Worm (Caenorhabditis elegans) whole organism, L4 larva: ENCODE measurements around the gene B0252.11.

Source experiments
- D1046.2 ChIP-seq: fragments of 200-800 bp; sonication (Bioruptor generic); IDR thresholded peaks from 2 replicates; pipeline ENCODE4 v1.3.6; 2022; ENCODE audit warnings: missing genetic modification characterization, missing compliant biosample characterization
- F10B5.3 ChIP-seq: sonication (generic microtip); optimal IDR thresholded peaks from 2 replicates; lab custom pipeline; 2016; ENCODE audit warnings: mild to moderate bottlenecking, missing genetic modification characterization, missing compliant biosample characterization
- F44E2.7 ChIP-seq: fragments of 200-800 bp; sonication (Bioruptor generic); IDR thresholded peaks from 2 replicates; pipeline ENCODE4 v2.1.2; 2022; ENCODE audit warnings: missing genetic modification characterization, missing compliant biosample characterization
- F49E8.2 ChIP-seq: sonication (generic microtip); optimal IDR thresholded peaks from 2 replicates; lab custom pipeline; 2016; ENCODE audit warnings: missing compliant biosample characterization, mild to moderate bottlenecking, missing genetic modification characterization, borderline replicate concordance
- R02D3.7 ChIP-seq: fragments of 150-350 bp; sonication (generic microtip); optimal IDR thresholded peaks from 3 replicates; lab custom pipeline; 2014; ENCODE audit warnings: missing biosample characterization, missing genetic modification characterization
- T26A8.4 ChIP-seq: fragments of 200-800 bp; sonication (Bioruptor generic); IDR thresholded peaks from 2 replicates; pipeline ENCODE4 v1.3.6; 2022; ENCODE audit warnings: missing genetic modification characterization, missing compliant biosample characterization
- Y105C5A.15 ChIP-seq: fragments of 200-800 bp; sonication (Bioruptor generic); IDR thresholded peaks from 2 replicates; pipeline ENCODE4 v1.3.6; 2022; ENCODE audit warnings: missing genetic modification characterization, missing compliant biosample characterization
- Y48G9A.11 ChIP-seq: fragments of 200-800 bp; sonication (Bioruptor generic); IDR thresholded peaks from 2 replicates; pipeline ENCODE4 v1.3.6; 2022; ENCODE audit warnings: missing genetic modification reagents, missing genetic modification characterization, missing compliant biosample characterization
- Y5F2A.4 ChIP-seq: fragments of 200-800 bp; sonication (Bioruptor generic); optimal IDR thresholded peaks from 2 replicates; lab custom pipeline; 2018; ENCODE audit warnings: mild to moderate bottlenecking, missing genetic modification characterization, missing compliant biosample characterization
- Y75B8A.6 ChIP-seq: fragments of 200-800 bp; sonication (Bioruptor generic); IDR thresholded peaks from 2 replicates; pipeline ENCODE4 v1.3.6; 2022; ENCODE audit warnings: missing genetic modification reagents, missing genetic modification characterization, missing compliant biosample characterization
- aha-1 ChIP-seq: fragments of 150-350 bp; peaks from one replicate; lab custom pipeline; 2014; ENCODE audit warnings: missing biosample characterization, missing genetic modification characterization
- aly-2 ChIP-seq: sonication (generic microtip); optimal IDR thresholded peaks from 2 replicates; lab custom pipeline; 2018; ENCODE audit warnings: missing biosample characterization, missing genetic modification characterization
- ama-1 ChIP-seq: fragments of 150-350 bp; optimal IDR thresholded peaks from 2 replicates; lab custom pipeline; 2014; ENCODE audit warnings: inconsistent platforms, mixed read lengths
- arid-1 ChIP-seq: fragments of 200-800 bp; sonication (Bioruptor generic); conservative IDR thresholded peaks from 2 replicates; pipeline ENCODE4 v1.3.6; 2022; ENCODE audit warnings: missing genetic modification reagents, missing genetic modification characterization, missing compliant biosample characterization
- ceh-20 ChIP-seq: fragments of 200-800 bp; sonication (Bioruptor generic); IDR thresholded peaks from 2 replicates; pipeline ENCODE4 v1.3.6; 2022; ENCODE audit warnings: missing genetic modification reagents, missing genetic modification characterization, missing compliant biosample characterization
- ceh-28 ChIP-seq: fragments of 150-350 bp; optimal IDR thresholded peaks from 2 replicates; lab custom pipeline; 2014; ENCODE audit warnings: missing biosample characterization, missing genetic modification reagents, missing genetic modification characterization
- ceh-32 ChIP-seq: sonication (generic microtip); optimal IDR thresholded peaks from 2 replicates; lab custom pipeline; 2016; ENCODE audit warnings: mild to moderate bottlenecking, missing genetic modification characterization, missing compliant biosample characterization; ENCODE audit not compliant: poor library complexity
- ceh-82 ChIP-seq: sonication (generic microtip); optimal IDR thresholded peaks from 2 replicates; lab custom pipeline; 2017; ENCODE audit warnings: missing biosample characterization, missing genetic modification characterization
- daf-16 ChIP-seq, 3 experiments: sonication (generic microtip); optimal IDR thresholded peaks; 2 replicates each; lab custom pipeline; 2016 to 2017; ENCODE audit warnings: missing genetic modification characterization in 3 of 3, missing genetic modification reagents in 3 of 3, mild to moderate bottlenecking in 2 of 3, missing compliant biosample characterization in 2 of 3, missing biosample characterization in 1 of 3, moderate library complexity in 1 of 3
- dmd-6 ChIP-seq: fragments of 200-800 bp; sonication (Bioruptor generic); IDR thresholded peaks from 2 replicates; pipeline ENCODE4 v1.3.6; 2022; ENCODE audit warnings: missing genetic modification reagents, missing genetic modification characterization, missing compliant biosample characterization
- dmd-8 ChIP-seq: fragments of 200-800 bp; sonication (Bioruptor generic); IDR thresholded peaks from 2 replicates; pipeline ENCODE4 v1.3.6; 2022; ENCODE audit warnings: missing genetic modification characterization, missing compliant biosample characterization
- dpl-1 ChIP-seq: fragments of 150-350 bp; optimal IDR thresholded peaks from 2 replicates; lab custom pipeline; 2014; ENCODE audit warnings: missing biosample characterization, missing genetic modification reagents, missing genetic modification characterization
- gei-8 ChIP-seq: fragments of 200-800 bp; sonication (Bioruptor generic); optimal IDR thresholded peaks from 2 replicates; lab custom pipeline; 2018; ENCODE audit warnings: mild to moderate bottlenecking, missing genetic modification characterization, missing compliant biosample characterization
- hlh-30 ChIP-seq: sonication (generic microtip); optimal IDR thresholded peaks from 2 replicates; lab custom pipeline; 2017; ENCODE audit warnings: antibody characterized with exemption, mild to moderate bottlenecking, missing genetic modification characterization, missing compliant biosample characterization; ENCODE audit not compliant: insufficient read depth
- hmg-1.1 ChIP-seq: fragments of 200-800 bp; sonication (Bioruptor generic); IDR thresholded peaks from 2 replicates; pipeline ENCODE4 v1.3.6; 2022; ENCODE audit warnings: missing genetic modification reagents, missing genetic modification characterization, missing compliant biosample characterization
- lin-13 ChIP-seq: fragments of 150-350 bp; optimal IDR thresholded peaks from 2 replicates; lab custom pipeline; 2014; ENCODE audit warnings: missing biosample characterization, missing genetic modification reagents, missing genetic modification characterization
- lsy-2 ChIP-seq, 2 experiments: fragments of 150-350 bp in 1 of 2; sonication (generic microtip) in 1 of 2; optimal IDR thresholded peaks; 2 replicates each; lab custom pipeline; 2014 to 2017; ENCODE audit warnings: missing biosample characterization in 2 of 2, missing genetic modification characterization in 2 of 2
- mxl-2 ChIP-seq: fragments of 200-800 bp; sonication (Bioruptor generic); conservative IDR thresholded peaks from 2 replicates; pipeline ENCODE4 v1.3.6; 2022; ENCODE audit warnings: missing genetic modification reagents, missing genetic modification characterization, missing compliant biosample characterization
- nhr-10 ChIP-seq: fragments of 150-350 bp; optimal IDR thresholded peaks from 2 replicates; lab custom pipeline; 2014; ENCODE audit warnings: missing biosample characterization, missing genetic modification characterization
- nhr-11 ChIP-seq: fragments of 150-350 bp; optimal IDR thresholded peaks from 2 replicates; lab custom pipeline; 2014; ENCODE audit warnings: missing biosample characterization, missing genetic modification characterization
- nhr-111 ChIP-seq: fragments of 200-800 bp; sonication (Bioruptor generic); optimal IDR thresholded peaks from 2 replicates; lab custom pipeline; 2018; ENCODE audit warnings: mild to moderate bottlenecking, missing genetic modification characterization, missing compliant biosample characterization
- nhr-237 ChIP-seq: sonication (generic microtip); optimal IDR thresholded peaks from 2 replicates; lab custom pipeline; 2017; ENCODE audit warnings: missing biosample characterization, missing genetic modification characterization
- nhr-25 ChIP-seq: sonication (generic microtip); optimal IDR thresholded peaks from 2 replicates; lab custom pipeline; 2017; ENCODE audit warnings: missing genetic modification characterization, mild to moderate bottlenecking, missing compliant biosample characterization, antibody characterized with exemption, moderate library complexity, borderline replicate concordance; ENCODE audit not compliant: insufficient read depth
- nhr-28 ChIP-seq: fragments of 150-350 bp; optimal IDR thresholded peaks from 2 replicates; lab custom pipeline; 2014; ENCODE audit warnings: missing biosample characterization, missing genetic modification characterization
- nhr-76 ChIP-seq: fragments of 150-350 bp; optimal IDR thresholded peaks from 2 replicates; lab custom pipeline; 2014; ENCODE audit warnings: missing biosample characterization, missing genetic modification characterization
- nhr-77 ChIP-seq: fragments of 150-350 bp; optimal IDR thresholded peaks from 2 replicates; lab custom pipeline; 2014; ENCODE audit warnings: missing biosample characterization, missing genetic modification characterization
- pha-4 ChIP-seq, 2 experiments: fragments of 150-350 bp in 1 of 2; fragments of 200-800 bp in 1 of 2; sonication (Bioruptor generic) in 1 of 2; IDR thresholded peaks in 1 of 2; optimal IDR thresholded peaks in 1 of 2; 2 replicates each; pipeline versions ENCODE4 v1.3.6 to Lab custom; 2014 to 2022; ENCODE audit warnings: missing genetic modification characterization in 2 of 2, missing genetic modification reagents in 2 of 2, missing biosample characterization in 1 of 2, missing compliant biosample characterization in 1 of 2
- php-3 ChIP-seq: fragments of 200-800 bp; sonication (Bioruptor generic); IDR thresholded peaks from 2 replicates; pipeline ENCODE4 v1.3.6; 2022; ENCODE audit warnings: missing genetic modification reagents, missing genetic modification characterization, missing compliant biosample characterization
- rbr-2 ChIP-seq: sonication (generic microtip); optimal IDR thresholded peaks from 2 replicates; lab custom pipeline; 2016; ENCODE audit warnings: missing genotype, missing genetic modification characterization, missing compliant biosample characterization
- saeg-2 ChIP-seq: fragments of 200-800 bp; sonication (Bioruptor generic); IDR thresholded peaks from 2 replicates; pipeline ENCODE4 v1.3.6; 2022; ENCODE audit warnings: missing genetic modification reagents, missing genetic modification characterization, missing compliant biosample characterization
- set-16 ChIP-seq: fragments of 200-800 bp; sonication (Bioruptor generic); IDR thresholded peaks from 2 replicates; pipeline ENCODE4 v1.3.6; 2022; ENCODE audit warnings: missing genetic modification reagents, missing genetic modification characterization, missing compliant biosample characterization
- snpc-4 ChIP-seq: fragments of 150-350 bp; optimal IDR thresholded peaks from 2 replicates; lab custom pipeline; 2014; ENCODE audit warnings: missing biosample characterization, missing genetic modification characterization
- spr-1 ChIP-seq: sonication (generic microtip); optimal IDR thresholded peaks from 2 replicates; lab custom pipeline; 2016; ENCODE audit warnings: mild to moderate bottlenecking, missing genetic modification characterization, missing compliant biosample characterization
- tra-1 ChIP-seq: fragments of 200-800 bp; sonication (Bioruptor generic); IDR thresholded peaks from 2 replicates; pipeline ENCODE4 v1.3.6; 2022; ENCODE audit warnings: missing genetic modification reagents, missing genetic modification characterization, missing compliant biosample characterization
- unc-130 ChIP-seq: sonication (generic microtip); optimal IDR thresholded peaks from 2 replicates; lab custom pipeline; 2016; ENCODE audit warnings: missing genetic modification reagents, missing genetic modification characterization, missing compliant biosample characterization
- unc-39 ChIP-seq: sonication (generic microtip); optimal IDR thresholded peaks from 2 replicates; lab custom pipeline; 2017; ENCODE audit warnings: missing biosample characterization, missing genetic modification characterization
- vab-7 ChIP-seq: fragments of 200-800 bp; sonication (Bioruptor generic); IDR thresholded peaks from 2 replicates; pipeline ENCODE4 v1.3.6; 2022; ENCODE audit warnings: missing genetic modification reagents, missing genetic modification characterization, missing compliant biosample characterization
- zag-1 ChIP-seq: fragments of 150-350 bp; optimal IDR thresholded peaks from 2 replicates; lab custom pipeline; 2014; ENCODE audit warnings: missing biosample characterization, missing genetic modification characterization
- zfp-2 ChIP-seq: sonication (generic microtip); optimal IDR thresholded peaks from 2 replicates; lab custom pipeline; 2016; ENCODE audit warnings: mild to moderate bottlenecking, missing genetic modification characterization, missing compliant biosample characterization

B0252.11 gene

DNA sequence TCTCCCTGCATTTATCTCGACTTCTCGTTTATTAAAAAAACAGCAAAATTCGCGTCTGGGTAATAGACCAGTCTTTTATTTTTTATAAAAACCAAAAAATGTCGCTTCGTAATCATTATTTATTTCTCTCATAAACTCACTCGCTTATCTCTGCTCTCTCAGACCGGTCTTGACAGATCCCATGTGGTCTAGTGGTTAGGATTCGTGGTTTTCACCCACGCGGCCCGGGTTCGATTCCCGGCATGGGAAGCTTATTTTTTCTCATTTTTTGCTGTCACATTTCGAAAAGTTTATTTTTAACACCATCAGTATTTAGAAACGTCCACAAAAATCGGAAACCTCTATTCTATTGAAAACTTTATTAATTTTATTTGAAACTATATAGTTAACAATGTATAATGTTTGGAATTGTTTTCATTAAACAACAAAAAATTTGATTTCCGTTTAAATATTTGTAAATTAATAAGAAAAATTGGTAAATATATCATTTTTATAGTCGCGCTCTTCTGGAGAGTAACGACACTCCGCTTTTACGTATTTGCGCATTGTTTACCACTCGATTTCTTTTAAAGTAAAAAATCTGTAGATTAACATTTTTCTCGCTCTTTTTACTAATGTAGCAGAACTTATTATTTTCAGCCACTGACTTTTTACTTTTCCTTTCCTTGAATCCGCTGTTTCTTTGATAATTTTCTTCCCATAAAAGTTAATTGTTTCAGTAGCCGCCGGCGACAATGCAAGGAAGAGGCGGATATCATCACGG lies 19.4 kb downstream of the B0252.11 start, which contains the start of gene hrpl-1 (continued):
- TF ChIP-seq D1046.2 (GFP tag; lab: Robert Waterston, UW) (0 out of 2 replicates have a peak, but pooled peaks have one; percentile 16), dmd-8 (GFP tag; lab: Robert Waterston, UW) (0 out of 2 replicates have a peak, but pooled peaks have one; percentile 42), saeg-2 (no peak), set-16 (GFP tag; lab: Robert Waterston, UW) (no peak), pha-4 (GFP tag; IDR thresholded peaks at IDR 0.05; lab: Robert Waterston, UW) (no peak), pha-4 (tag; optimal IDR thresholded peaks at IDR 0.05; lab: Kevin White, UChicago) (no peak), unc-39 (tag; lab: Kevin White, UChicago) (no peak), vab-7 (GFP tag; lab: Robert Waterston, UW) (peak; percentile 36; the same call in 1 of the 2 replicates), arid-1 (0 out of 2 replicates have a peak, but pooled peaks have one; percentile 26), hmg-1.1 (no peak), lin-13 (GFP tag; lab: Kevin White, UChicago) (no peak), nhr-28 (peak; percentile 0), unc-130 (GFP tag; lab: Kevin White, UChicago) (no peak), Y48G9A.11 (GFP tag; lab: Robert Waterston, UW) (no peak), Y105C5A.15 (GFP tag; lab: Robert Waterston, UW) (no peak), nhr-10 (no peak), lsy-2 (tag; optimal IDR thresholded peaks at IDR 0.05; lab: Kevin White, UChicago) (no peak), dmd-6 (GFP tag; lab: Robert Waterston, UW) (peak; percentile 30; the same call in 1 of the 2 replicates), tra-1 (GFP tag; lab: Robert Waterston, UW) (no peak), nhr-76 (no peak), zfp-2 (tag; lab: Kevin White, UChicago) (no peak), zag-1 (tag; lab: Kevin White, UChicago) (no peak), F44E2.7 (GFP tag; lab: Robert Waterston, UW) (no peak), ceh-20 (peak; percentile 11; the same call in 1 of the 2 replicates), ama-1 (lab: Kevin White, UChicago) (no peak), ceh-82 (no peak), daf-16 (GFP tag; optimal IDR thresholded peaks at IDR 0.05; lab: Kevin White, UChicago) (peak in 1 of 2 experiments; percentile 59), daf-16 (tag; optimal IDR thresholded peaks at IDR 0.05; lab: Kevin White, UChicago) (peak; percentile 59), gei-8 (no peak), Y5F2A.4 (GFP tag; lab: Kevin White, UChicago) (no peak), ceh-32 (tag; lab: Kevin White, UChicago) (no peak), spr-1 (tag; lab: Kevin White, UChicago) (no peak), F49E8.2 (tag; lab: Kevin White, UChicago) (no peak), php-3 (GFP tag; lab: Robert Waterston, UW) (0 out of 2 replicates have a peak, but pooled peaks have one; percentile 10), aly-2 (tag; lab: Kevin White, UChicago) (no peak), ceh-28 (tag; lab: Kevin White, UChicago) (no peak), mxl-2 (GFP tag; lab: Robert Waterston, UW) (no peak), rbr-2 (tag; lab: Kevin White, UChicago) (no peak), hlh-30 (peak; percentile 54), nhr-77 (tag; lab: Kevin White, UChicago) (no peak), nhr-237 (no peak), dpl-1 (GFP tag; lab: Kevin White, UChicago) (peak; percentile 11), nhr-111 (GFP tag; lab: Kevin White, UChicago) (no peak), R02D3.7 (no peak), T26A8.4 (GFP tag; lab: Robert Waterston, UW) (no peak), nhr-25 (no peak), aha-1 (tag; lab: Kevin White, UChicago) (peak; percentile 41), Y75B8A.6 (no peak), snpc-4 (tag; lab: Kevin White, UChicago) (no peak), F10B5.3 (tag; lab: Kevin White, UChicago) (no peak), nhr-11 (no peak)
